Worm (Caenorhabditis elegans) whole organism, L1 larva: ENCODE results near the gene Y69E1A.8.

ENCODE experiments used
- C16A3.4 ChIP-seq: fragments of 150-350 bp; optimal IDR thresholded peaks from 2 replicates; lab custom pipeline; 2014; ENCODE audit warnings: missing biosample characterization, missing genetic modification characterization
- C34B4.2 ChIP-seq: sonication (generic microtip); optimal IDR thresholded peaks from 2 replicates; lab custom pipeline; 2017; ENCODE audit warnings: mild to moderate bottlenecking, missing genetic modification characterization, missing compliant biosample characterization
- alr-1 ChIP-seq: fragments of 200-800 bp; sonication (Bioruptor generic); optimal IDR thresholded peaks from 2 replicates; lab custom pipeline; 2018; ENCODE audit warnings: borderline replicate concordance, mild to moderate bottlenecking, missing genetic modification characterization, missing compliant biosample characterization
- aly-2 ChIP-seq: fragments of 150-350 bp; optimal IDR thresholded peaks from 2 replicates; lab custom pipeline; 2014; ENCODE audit warnings: missing biosample characterization, missing genetic modification characterization
- ceh-63 ChIP-seq: fragments of 200-800 bp; sonication (Bioruptor generic); optimal IDR thresholded peaks from 2 replicates; lab custom pipeline; 2018; ENCODE audit warnings: mild to moderate bottlenecking, missing genetic modification characterization, missing compliant biosample characterization
- ceh-8 ChIP-seq: fragments of 200-800 bp; sonication (Bioruptor generic); optimal IDR thresholded peaks from 2 replicates; lab custom pipeline; 2018; ENCODE audit warnings: mild to moderate bottlenecking, missing genetic modification characterization, moderate library complexity, missing compliant biosample characterization
- ceh-82 ChIP-seq, 3 experiments: fragments of 150-350 bp in 1 of 3; sonication (generic microtip) in 2 of 3; optimal IDR thresholded peaks; 2 replicates each; lab custom pipeline; 2014 to 2017; ENCODE audit warnings: missing biosample characterization in 3 of 3, missing genetic modification characterization in 3 of 3
- dpl-1 ChIP-seq, 3 experiments: fragments of 150-350 bp in 2 of 3; sonication (generic microtip) in 1 of 3; optimal IDR thresholded peaks; 2 replicates each; lab custom pipeline; 2014 to 2017; ENCODE audit warnings: missing biosample characterization in 3 of 3, missing genetic modification characterization in 3 of 3, missing genetic modification reagents in 3 of 3
- efl-1 ChIP-seq, 4 experiments: fragments of 150-350 bp; optimal IDR thresholded peaks in 3 of 4; peaks in 1 of 4; 1 replicate in 1 of 4; 2 replicates in 3 of 4; lab custom pipeline; 2014; ENCODE audit warnings: missing biosample characterization in 2 of 4, missing genetic modification characterization in 2 of 4, missing genetic modification reagents in 2 of 4
- egl-13 ChIP-seq: sonication (generic microtip); optimal IDR thresholded peaks from 2 replicates; lab custom pipeline; 2016; ENCODE audit warnings: missing genotype, missing genetic modification reagents, missing genetic modification characterization, missing compliant biosample characterization
- egl-27 ChIP-seq, 2 experiments: fragments of 150-350 bp in 1 of 2; sonication (generic microtip); optimal IDR thresholded peaks; 3 replicates each; lab custom pipeline; 2017 to 2018; ENCODE audit warnings: missing biosample characterization in 2 of 2, missing genetic modification characterization in 2 of 2, missing genetic modification reagents in 2 of 2
- elt-2 ChIP-seq: sonication (generic microtip); optimal IDR thresholded peaks from 2 replicates; lab custom pipeline; 2016; ENCODE audit warnings: missing genetic modification characterization, mild to moderate bottlenecking, inconsistent platforms, missing compliant biosample characterization, missing genetic modification reagents
- elt-3 ChIP-seq, 6 experiments: fragments of 150-350 bp in 1 of 6; sonication (generic microtip); optimal IDR thresholded peaks; 2 replicates each; lab custom pipeline; 2017 to 2018; ENCODE audit warnings: missing biosample characterization in 6 of 6, missing genetic modification characterization in 6 of 6, inconsistent platforms in 1 of 6
- ets-5 ChIP-seq: fragments of 200-800 bp; sonication (Bioruptor generic); IDR thresholded peaks from 2 replicates; pipeline ENCODE4 v1.3.6; 2022; ENCODE audit warnings: missing genetic modification characterization, missing compliant biosample characterization
- fkh-4 ChIP-seq: sonication (generic microtip); optimal IDR thresholded peaks from 2 replicates; lab custom pipeline; 2016; ENCODE audit warnings: missing compliant biosample characterization, missing genetic modification characterization, borderline replicate concordance
- fkh-8 ChIP-seq: sonication (generic microtip); optimal IDR thresholded peaks from 2 replicates; lab custom pipeline; 2016; ENCODE audit warnings: mild to moderate bottlenecking, missing genetic modification characterization, missing compliant biosample characterization
- fos-1 ChIP-seq: fragments of 150-350 bp; optimal IDR thresholded peaks from 2 replicates; lab custom pipeline; 2014; ENCODE audit warnings: missing biosample characterization, missing genetic modification characterization
- grh-1 ChIP-seq: fragments of 200-800 bp; sonication (Bioruptor generic); IDR thresholded peaks from 2 replicates; pipeline ENCODE4 v1.3.6; 2022; ENCODE audit warnings: missing genetic modification reagents, missing genetic modification characterization, missing compliant biosample characterization
- hlh-17 ChIP-seq: fragments of 200-800 bp; sonication (Bioruptor generic); optimal IDR thresholded peaks from 2 replicates; lab custom pipeline; 2018; ENCODE audit warnings: missing genetic modification characterization, mild to moderate bottlenecking, missing compliant biosample characterization, moderate library complexity, borderline replicate concordance
- hlh-4 ChIP-seq: sonication (generic microtip); optimal IDR thresholded peaks from 2 replicates; lab custom pipeline; 2016; ENCODE audit warnings: mild to moderate bottlenecking, missing genetic modification characterization, missing compliant biosample characterization
- hpl-2 ChIP-seq: fragments of 150-350 bp; optimal IDR thresholded peaks from 2 replicates; lab custom pipeline; 2014; ENCODE audit warnings: missing biosample characterization, missing genetic modification reagents, missing genetic modification characterization
- irx-1 ChIP-seq: sonication (generic microtip); optimal IDR thresholded peaks from 2 replicates; lab custom pipeline; 2016; ENCODE audit warnings: missing genetic modification characterization, missing compliant biosample characterization
- lin-13 ChIP-seq: fragments of 150-350 bp; optimal IDR thresholded peaks from 2 replicates; lab custom pipeline; 2014; ENCODE audit warnings: missing biosample characterization, missing genetic modification reagents, missing genetic modification characterization
- lin-14 ChIP-seq: fragments of 200-800 bp; sonication (Bioruptor generic); optimal IDR thresholded peaks from 2 replicates; lab custom pipeline; 2018; ENCODE audit warnings: mild to moderate bottlenecking, missing genetic modification characterization, moderate library complexity, missing compliant biosample characterization
- lin-39 ChIP-seq: fragments of 150-350 bp; optimal IDR thresholded peaks from 2 replicates; lab custom pipeline; 2014; ENCODE audit warnings: missing biosample characterization, missing genetic modification reagents, missing genetic modification characterization
- mep-1 ChIP-seq: fragments of 150-350 bp; optimal IDR thresholded peaks from 2 replicates; lab custom pipeline; 2014; ENCODE audit warnings: missing biosample characterization, missing genetic modification characterization
- nhr-19 ChIP-seq: fragments of 200-800 bp; sonication (Bioruptor generic); conservative IDR thresholded peaks from 2 replicates; pipeline ENCODE4 v1.3.6; 2022; ENCODE audit warnings: missing genetic modification characterization, missing compliant biosample characterization
- nhr-20 ChIP-seq: sonication (generic microtip); optimal IDR thresholded peaks from 2 replicates; lab custom pipeline; 2016; ENCODE audit warnings: mild to moderate bottlenecking, missing genetic modification characterization, missing compliant biosample characterization
- nhr-237 ChIP-seq: fragments of 150-350 bp; optimal IDR thresholded peaks from 2 replicates; lab custom pipeline; 2014; ENCODE audit warnings: missing biosample characterization, missing genetic modification characterization
- nhr-28 ChIP-seq: fragments of 150-350 bp; optimal IDR thresholded peaks from 2 replicates; lab custom pipeline; 2014; ENCODE audit warnings: missing biosample characterization, missing genetic modification characterization
- nhr-76 ChIP-seq: sonication (generic microtip); optimal IDR thresholded peaks from 2 replicates; lab custom pipeline; 2017; ENCODE audit warnings: missing biosample characterization, missing genetic modification characterization
- nhr-77 ChIP-seq: fragments of 150-350 bp; optimal IDR thresholded peaks from 2 replicates; lab custom pipeline; 2014; ENCODE audit warnings: missing biosample characterization, missing genetic modification characterization
- nhr-85 ChIP-seq: sonication (generic microtip); peaks from one replicate; lab custom pipeline; 2016; ENCODE audit warnings: missing genetic modification characterization, inconsistent platforms, missing compliant biosample characterization
- pag-3 ChIP-seq: sonication (generic microtip); optimal IDR thresholded peaks from 2 replicates; lab custom pipeline; 2017; ENCODE audit warnings: missing genetic modification characterization, mild to moderate bottlenecking, missing compliant biosample characterization, antibody characterized with exemption, borderline replicate concordance; ENCODE audit not compliant: insufficient read depth
- pax-3 ChIP-seq: fragments of 200-800 bp; sonication (Bioruptor generic); optimal IDR thresholded peaks from 2 replicates; lab custom pipeline; 2018; ENCODE audit warnings: mild to moderate bottlenecking, missing genetic modification characterization, moderate library complexity, missing compliant biosample characterization
- rnt-1 ChIP-seq: sonication (generic microtip); optimal IDR thresholded peaks from 2 replicates; lab custom pipeline; 2016; ENCODE audit warnings: mild to moderate bottlenecking, missing genetic modification characterization, moderate library complexity, missing compliant biosample characterization
- skn-1 ChIP-seq: fragments of 150-350 bp; optimal IDR thresholded peaks from 2 replicates; lab custom pipeline; 2014; ENCODE audit warnings: missing biosample characterization, missing genetic modification characterization
- snpc-4 ChIP-seq: fragments of 150-350 bp; optimal IDR thresholded peaks from 2 replicates; lab custom pipeline; 2014; ENCODE audit warnings: missing biosample characterization, missing genetic modification characterization
- sox-4 ChIP-seq: sonication (generic microtip); optimal IDR thresholded peaks from 2 replicates; lab custom pipeline; 2016; ENCODE audit warnings: missing genetic modification characterization, missing compliant biosample characterization
- sptf-1 ChIP-seq: fragments of 150-350 bp; optimal IDR thresholded peaks from 2 replicates; lab custom pipeline; 2014; ENCODE audit warnings: missing biosample characterization, missing genetic modification characterization
- tbx-2 ChIP-seq: sonication (generic microtip); optimal IDR thresholded peaks from 2 replicates; lab custom pipeline; 2016; ENCODE audit warnings: missing genetic modification characterization, missing compliant biosample characterization
- unc-30 ChIP-seq: sonication (generic microtip); optimal IDR thresholded peaks from 2 replicates; lab custom pipeline; 2017; ENCODE audit warnings: missing biosample characterization, missing genetic modification characterization
- unc-62 ChIP-seq: fragments of 150-350 bp; optimal IDR thresholded peaks from 2 replicates; lab custom pipeline; 2014; ENCODE audit warnings: missing biosample characterization, missing genetic modification reagents, missing genetic modification characterization
- unc-86 ChIP-seq: sonication (generic microtip); optimal IDR thresholded peaks from 2 replicates; lab custom pipeline; 2016; ENCODE audit warnings: missing genetic modification characterization, missing compliant biosample characterization
- zag-1 ChIP-seq: fragments of 150-350 bp; optimal IDR thresholded peaks from 2 replicates; lab custom pipeline; 2014; ENCODE audit warnings: missing biosample characterization, missing genetic modification characterization
- zip-4 ChIP-seq: fragments of 200-800 bp; sonication (Bioruptor generic); optimal IDR thresholded peaks from 2 replicates; lab custom pipeline; 2018; ENCODE audit warnings: mild to moderate bottlenecking, missing genetic modification characterization, moderate library complexity, missing compliant biosample characterization
- ztf-4 ChIP-seq: fragments of 150-350 bp; optimal IDR thresholded peaks from 2 replicates; lab custom pipeline; 2014; ENCODE audit warnings: missing biosample characterization, missing genetic modification characterization

Y69E1A.8 gene

DNA sequence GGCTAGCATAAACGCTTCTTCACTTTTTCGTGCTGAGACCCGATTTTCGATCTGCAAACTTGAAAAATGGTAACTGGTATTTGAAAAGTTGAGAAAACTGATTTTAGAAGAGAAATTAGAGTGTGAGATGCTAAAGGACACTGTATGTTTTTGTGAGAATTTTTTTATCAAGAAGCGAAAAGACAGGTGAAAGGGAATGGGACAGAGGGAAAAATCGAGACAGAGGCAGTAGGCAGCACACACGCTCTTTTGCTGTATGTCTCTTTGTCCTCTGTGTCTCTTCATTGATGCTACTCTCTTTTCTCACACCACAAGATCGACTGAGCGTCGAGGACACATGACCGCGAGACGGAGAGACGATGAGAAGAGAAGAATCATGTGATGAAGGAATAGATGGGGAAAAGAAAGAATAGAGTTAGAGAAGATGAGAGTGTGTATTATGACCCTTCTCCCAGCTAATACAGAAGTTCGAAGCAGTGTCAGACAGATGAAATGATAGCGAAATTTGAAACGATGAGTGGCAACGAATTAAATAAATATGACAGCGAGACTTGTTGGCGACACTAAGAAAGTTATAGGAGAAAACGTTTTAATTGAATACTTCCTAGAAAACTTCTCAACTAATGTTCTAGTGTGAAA, 30.4 kb upstream of the Y69E1A.8 start, which contains the start of gene lgg-2 (continued):
- TF ChIP-seq fkh-4 = no peak
- TF ChIP-seq fos-1 (tag; lab: Kevin White, UChicago) = peak; percentile 87
- TF ChIP-seq nhr-237 = peak; percentile 85
- TF ChIP-seq ztf-4 (tag; lab: Kevin White, UChicago) = peak; percentile 98
- TF ChIP-seq skn-1 (tag; lab: Kevin White, UChicago) = peak; percentile 88
- peak; percentile 78 to 79 (median 78) for TF ChIP-seq dpl-1 (GFP tag; optimal IDR thresholded peaks at IDR 0.05; lab: Kevin White, UChicago)
- peak; percentile 85 for TF ChIP-seq C16A3.4 (tag; lab: Kevin White, UChicago)
- no peak for TF ChIP-seq unc-30 (tag; lab: Kevin White, UChicago)
- TF ChIP-seq nhr-28 (tag; lab: Kevin White, UChicago) = no peak
- TF ChIP-seq C34B4.2 (tag; lab: Kevin White, UChicago) = no peak
- peak; percentile 55 for TF ChIP-seq aly-2 (tag; lab: Kevin White, UChicago)
- TF ChIP-seq nhr-76 (tag; lab: Kevin White, UChicago) = no peak

DNA sequence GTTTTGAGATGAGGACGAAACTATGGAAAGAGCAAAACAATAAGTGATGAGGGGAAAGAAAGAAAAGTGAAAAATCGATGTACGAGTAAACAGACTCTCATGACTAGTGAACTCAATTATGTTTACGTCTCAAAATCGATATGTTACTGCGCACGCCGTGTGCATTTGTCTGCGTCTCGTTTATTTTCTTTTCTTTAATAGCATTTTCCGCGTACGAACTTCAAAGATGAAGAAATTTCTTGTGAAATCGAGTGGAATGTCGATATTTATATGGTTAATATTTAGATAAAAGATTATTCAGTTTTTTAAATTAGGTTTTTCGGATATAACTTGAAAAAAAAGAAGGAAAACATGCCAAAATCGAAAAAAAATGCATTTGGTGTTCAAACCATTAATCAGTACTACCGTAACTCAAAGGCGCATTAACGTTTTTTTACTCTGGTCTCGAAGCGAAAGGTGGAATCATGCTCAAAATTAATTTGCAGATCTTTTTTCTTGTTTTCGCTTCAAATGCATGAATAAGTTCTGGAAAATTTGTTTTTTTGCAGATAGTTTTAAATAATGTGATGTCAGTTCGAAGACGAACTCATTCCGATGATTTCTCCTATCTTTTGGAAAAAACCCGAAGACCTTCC, 29.4 kb upstream of the Y69E1A.8 start, which contains the start of gene fic-1:
TSS of gene fic-1 (plus strand) at position 549 of the 635 bp plus-strand sequence.
- TF ChIP-seq egl-27 (tag; optimal IDR thresholded peaks at IDR 0.05; lab: Kevin White, UChicago) = no peak
- TF ChIP-seq nhr-19 = peak; percentile 46
- TF ChIP-seq lin-39 = no peak
- TF ChIP-seq snpc-4 = peak; percentile 13
- peak; percentile 20 for TF ChIP-seq rnt-1
- no peak for TF ChIP-seq elt-3 (tag; optimal IDR thresholded peaks at IDR 0.05; lab: Kevin White, UChicago)
- TF ChIP-seq pax-3 (tag; lab: Kevin White, UChicago) = peak; percentile 5
- TF ChIP-seq unc-62 = no peak
- peak; percentile 60 to 75 (median 63) for TF ChIP-seq ceh-82 (tag; optimal IDR thresholded peaks at IDR 0.05; lab: Kevin White, UChicago)
- TF ChIP-seq sox-4 (tag; lab: Kevin White, UChicago) = no peak
- peak; percentile 44 for TF ChIP-seq unc-86 (tag; lab: Kevin White, UChicago)
- peak; percentile 84 for TF ChIP-seq fkh-8 (tag; lab: Kevin White, UChicago)
- TF ChIP-seq alr-1 (tag; lab: Kevin White, UChicago) = no peak
- peak; percentile 51 for TF ChIP-seq egl-13 (tag; lab: Kevin White, UChicago)
- peak; percentile 57 for TF ChIP-seq irx-1 (tag; lab: Kevin White, UChicago)
- peak; percentile 71 for TF ChIP-seq skn-1 (tag; lab: Kevin White, UChicago)
- TF ChIP-seq sptf-1 (tag; lab: Kevin White, UChicago) = no peak
- TF ChIP-seq zag-1 (tag; lab: Kevin White, UChicago) = no peak
- no peak for TF ChIP-seq ceh-63
- TF ChIP-seq nhr-237 = peak; percentile 54
- no peak for TF ChIP-seq ets-5
- TF ChIP-seq grh-1 (GFP tag; lab: Robert Waterston, UW) = no peak
- no peak for TF ChIP-seq elt-2 (tag; lab: Kevin White, UChicago)
- peak; percentile 14 for TF ChIP-seq lin-13 (GFP tag; lab: Kevin White, UChicago)
- no peak for TF ChIP-seq hpl-2 (GFP tag; lab: Kevin White, UChicago)
- TF ChIP-seq nhr-76 (tag; lab: Kevin White, UChicago) = no peak
- TF ChIP-seq tbx-2 (tag; lab: Kevin White, UChicago) = peak; percentile 63
- no peak for TF ChIP-seq ceh-8 (GFP tag; lab: Kevin White, UChicago)
- TF ChIP-seq nhr-85 (tag; lab: Kevin White, UChicago) = peak; percentile 57
- peak; percentile 65 for TF ChIP-seq mep-1 (tag; lab: Kevin White, UChicago)
- peak in 1 of 3 experiments; percentile 49 for TF ChIP-seq dpl-1 (GFP tag; optimal IDR thresholded peaks at IDR 0.05; lab: Kevin White, UChicago)
- TF ChIP-seq nhr-28 (tag; lab: Kevin White, UChicago) = no peak
- TF ChIP-seq pag-3 (tag; lab: Kevin White, UChicago) = no peak
- TF ChIP-seq nhr-77 (tag; lab: Kevin White, UChicago) = no peak
- TF ChIP-seq hlh-4 (tag; lab: Kevin White, UChicago) = no peak
- TF ChIP-seq zip-4 (GFP tag; lab: Kevin White, UChicago) = peak; percentile 6
- no peak for TF ChIP-seq hlh-17 (GFP tag; lab: Kevin White, UChicago)
- TF ChIP-seq nhr-20 (tag; lab: Kevin White, UChicago) = peak; percentile 35
- peak; percentile 96 for TF ChIP-seq lin-14
- peak; percentile 42 to 57 for TF ChIP-seq efl-1 (optimal IDR thresholded peaks at IDR 0.05; lab: Kevin White, UChicago)
- peak; percentile 19 to 52 for TF ChIP-seq efl-1 (GFP tag; optimal IDR thresholded peaks at IDR 0.05 in 1 of 2; lab: Kevin White, UChicago)
